Worm (Caenorhabditis elegans) whole organism, young adult: ENCODE measurements around the gene F46F5.13.

ENCODE experiments used
- B0019.2 ChIP-seq: fragments of 200-800 bp; sonication (Bioruptor generic); conservative IDR thresholded peaks from 2 replicates; pipeline ENCODE4 v1.3.6; 2022; ENCODE audit warnings: missing genetic modification reagents, missing genetic modification characterization, missing compliant biosample characterization
- F55B11.4 ChIP-seq: sonication (generic microtip); optimal IDR thresholded peaks from 2 replicates; lab custom pipeline; 2016; ENCODE audit warnings: missing compliant biosample characterization, missing genetic modification characterization, borderline replicate concordance; ENCODE audit not compliant: insufficient read depth
- F57C9.4 ChIP-seq: sonication (generic microtip); optimal IDR thresholded peaks from 2 replicates; lab custom pipeline; 2017; ENCODE audit warnings: mild to moderate bottlenecking, missing genetic modification characterization, missing compliant biosample characterization
- Y56A3A.18 ChIP-seq: fragments of 200-800 bp; sonication (Bioruptor generic); IDR thresholded peaks from 2 replicates; pipeline ENCODE4 v1.3.6; 2022; ENCODE audit warnings: missing genetic modification reagents, missing genetic modification characterization, missing compliant biosample characterization
- ceh-40 ChIP-seq: fragments of 200-800 bp; sonication (Bioruptor generic); IDR thresholded peaks from 2 replicates; pipeline ENCODE4 v1.3.6; 2022; ENCODE audit warnings: missing genetic modification characterization, missing compliant biosample characterization
- ceh-79 ChIP-seq: sonication (generic microtip); optimal IDR thresholded peaks from 2 replicates; lab custom pipeline; 2017; ENCODE audit warnings: mild to moderate bottlenecking, missing genetic modification characterization, missing compliant biosample characterization
- pha-4 ChIP-seq: fragments of 150-350 bp; sonication (generic microtip); optimal IDR thresholded peaks from 2 replicates; lab custom pipeline; 2014; ENCODE audit warnings: missing biosample characterization, missing genetic modification reagents, missing genetic modification characterization
- snpc-4 ChIP-seq, 5 experiments: fragments of 150-350 bp in 1 of 5; sonication (generic microtip) in 4 of 5; optimal IDR thresholded peaks; 2 replicates each; lab custom pipeline; 2014 to 2018; ENCODE audit warnings: missing genetic modification characterization in 5 of 5, missing biosample characterization in 3 of 5, antibody characterized with exemption in 2 of 5, mild to moderate bottlenecking in 2 of 5, missing compliant biosample characterization in 2 of 5, missing genotype in 2 of 5, moderate library complexity in 2 of 5, missing genetic modification reagents in 1 of 5
- zim-3 ChIP-seq: sonication (generic microtip); optimal IDR thresholded peaks from 2 replicates; lab custom pipeline; 2017; ENCODE audit warnings: mild to moderate bottlenecking, missing genetic modification characterization, moderate library complexity, missing compliant biosample characterization

DNA sequence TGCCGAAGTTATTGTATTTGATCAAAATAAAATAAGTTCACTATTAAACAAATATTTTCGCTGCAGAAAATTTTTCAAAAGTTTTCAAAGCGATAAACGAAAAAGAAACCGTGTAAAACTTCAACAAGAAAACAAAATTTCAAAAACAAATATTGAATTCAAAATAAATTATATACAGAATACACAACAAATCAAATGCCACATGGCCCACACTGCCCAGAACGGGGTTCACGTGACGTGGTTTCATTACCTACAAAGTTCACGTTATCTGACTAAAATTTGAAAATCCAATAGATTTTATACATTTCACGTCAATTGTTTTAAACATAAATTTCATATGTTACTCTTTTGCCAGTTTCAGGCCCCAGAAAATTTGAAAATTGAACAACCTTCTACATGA is 17.4 kb downstream of the F46F5.13 start, which contains the start of gene F46F5.7:
- TF ChIP-seq snpc-4 (GFP tag; optimal IDR thresholded peaks at IDR 0.05; lab: Kevin White, UChicago) (no peak), snpc-4 (tag; optimal IDR thresholded peaks at IDR 0.05; lab: Kevin White, UChicago) (no peak), ceh-40 (GFP tag; lab: Robert Waterston, UW) (no peak), B0019.2 (no peak), pha-4 (tag; lab: Kevin White, UChicago) (no peak), F57C9.4 (tag; lab: Kevin White, UChicago) (no peak), Y56A3A.18 (GFP tag; lab: Robert Waterston, UW) (no peak), ceh-79 (tag; lab: Kevin White, UChicago) (no peak), zim-3 (tag; lab: Kevin White, UChicago) (no peak), F55B11.4 (tag; lab: Kevin White, UChicago) (no peak)
